Worm (Caenorhabditis elegans): Measurements from ENCODE around the gene C04A11.5.

- TF ChIP-seq hmbx-1 (tag; optimal IDR thresholded peaks at IDR 0.05) = no peak
- TF ChIP-seq ets-7 (tag; optimal IDR thresholded peaks at IDR 0.05) = no peak
- no peak for TF ChIP-seq hmg-4 (GFP tag; optimal IDR thresholded peaks at IDR 0.05)
- no peak for TF ChIP-seq tbx-37 (GFP tag; conservative IDR thresholded peaks at IDR 0.05)
- TF ChIP-seq F13C5.2 (tag; optimal IDR thresholded peaks at IDR 0.05) = no peak
Observed at ce11 chrX:13670966-13671365, 6.6 kb downstream of the C04A11.5 start.
